Fruit fly (Drosophila melanogaster) whole organism: ENCODE measurements around the gene CG17490.

Source experiments
- CG8478 ChIP-seq: fragments of >200 bp; optimal IDR thresholded peaks from 2 replicates; lab custom pipeline; 2018; ENCODE audit warnings: inconsistent platforms
- Dll ChIP-seq: fragments of >200 bp; optimal IDR thresholded peaks from 2 replicates; lab custom pipeline; 2017
- EcR ChIP-seq, 2 experiments: fragments of >200 bp; optimal IDR thresholded peaks; 2 replicates each; lab custom pipeline; 2017; ENCODE audit warnings: missing biosample characterization in 2 of 2, missing genetic modification characterization in 2 of 2, missing genetic modification reagents in 2 of 2
- pan ChIP-seq: fragments of >200 bp; optimal IDR thresholded peaks from 2 replicates; lab custom pipeline; 2017
- psq ChIP-seq: fragments of >200 bp; optimal IDR thresholded peaks from 2 replicates; lab custom pipeline; 2017
- usp ChIP-seq: fragments of >200 bp; optimal IDR thresholded peaks from 2 replicates; lab custom pipeline; 2017; ENCODE audit warnings: missing biosample characterization, missing genetic modification characterization, mixed read lengths

DNA sequence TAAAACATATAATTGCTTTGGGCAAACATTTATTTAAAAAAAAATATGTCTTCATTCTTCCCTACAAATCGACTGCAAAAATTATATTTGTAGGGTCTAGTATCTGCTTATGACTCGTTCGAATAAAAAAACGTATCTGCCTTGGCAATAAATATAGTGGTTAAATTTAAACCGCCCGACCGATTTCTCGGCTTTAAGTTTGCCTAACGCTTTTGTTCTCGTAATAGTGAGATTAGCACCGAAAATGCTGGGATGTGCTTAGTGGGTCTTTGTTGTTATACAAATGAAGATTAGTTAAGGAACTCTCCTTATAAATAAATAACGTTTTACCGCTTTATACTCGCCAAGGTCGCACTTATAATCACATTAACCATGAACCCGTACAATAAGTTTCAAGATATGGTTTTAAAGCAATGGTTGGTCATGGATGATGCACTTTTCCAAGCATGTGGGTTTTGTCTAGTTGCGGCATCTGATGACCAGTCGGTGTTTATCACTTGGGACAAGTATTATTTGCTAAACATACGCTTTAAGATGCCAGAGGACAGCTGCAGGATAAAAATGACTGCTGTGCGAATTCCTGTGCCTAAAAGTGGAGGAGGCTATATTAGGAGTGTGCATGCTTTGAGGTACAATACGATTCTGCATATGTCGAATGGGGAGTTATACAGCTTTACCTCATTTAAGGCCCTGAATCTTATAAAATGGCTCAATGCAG lies 631 bp downstream of the CG17490 start:
- TF ChIP-seq usp (no peak), EcR (GFP tag; optimal IDR thresholded peaks at IDR 0.05; lab: Kevin White, UChicago) (no peak), psq (lab: Kevin White, UChicago) (no peak), pan (lab: Kevin White, UChicago) (no peak), CG8478 (lab: Kevin White, UChicago) (no peak), Dll (lab: Kevin White, UChicago) (no peak)
